Fruit fly (Drosophila melanogaster): ENCODE data around the gene Gr98b.

The Gr98b gene

DNA sequence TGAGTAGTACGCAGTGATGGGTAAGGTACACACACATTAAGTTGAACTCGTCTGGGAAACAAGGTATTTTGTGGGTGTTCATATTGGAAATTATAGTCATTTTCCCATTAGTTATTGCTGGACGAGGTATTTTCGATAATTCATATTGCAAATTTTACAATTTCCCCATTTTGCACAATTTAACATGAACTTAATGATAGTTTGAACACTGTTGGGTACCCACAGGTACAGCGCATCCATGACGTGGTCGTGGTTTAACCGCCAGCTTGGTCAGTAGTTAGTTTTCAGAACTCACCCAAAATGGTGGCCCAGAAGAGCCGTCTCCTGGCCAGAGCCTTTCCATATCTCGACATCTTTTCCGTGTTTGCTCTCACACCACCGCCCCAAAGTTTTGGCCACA is at the start of gene Gr98b:
Gr98b (plus strand) TSS at position 301 of the 400 bp plus-strand sequence.
- TF ChIP-seq Myc (optimal IDR thresholded peaks at IDR 0.05) (no peak), insv (optimal IDR thresholded peaks at IDR 0.05) (no peak), psq (optimal IDR thresholded peaks at IDR 0.05) (no peak), ttk (optimal IDR thresholded peaks at IDR 0.05) (no peak), Sin3A (optimal IDR thresholded peaks at IDR 0.05) (no peak), h (optimal IDR thresholded peaks at IDR 0.05) (no peak)

DNA sequence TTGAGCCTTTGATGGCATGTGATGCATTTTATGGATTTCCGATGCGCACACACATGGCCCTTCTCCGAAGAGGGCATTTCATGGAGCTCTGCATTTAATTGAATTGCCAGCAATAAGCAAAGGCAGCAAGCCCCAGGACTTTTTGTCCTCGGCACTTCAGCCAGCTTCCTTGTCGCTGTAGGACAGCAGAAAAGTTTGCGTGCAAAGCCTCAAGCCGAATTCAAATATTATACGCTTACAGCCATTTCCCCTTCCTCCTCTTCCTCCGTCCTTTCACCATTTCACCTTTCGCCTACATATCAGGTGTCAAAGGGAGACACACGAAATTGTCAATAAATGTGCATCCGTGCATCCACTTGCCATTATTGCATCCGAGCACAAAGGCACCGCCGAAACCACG is 44.7 kb upstream of the Gr98b start:
- no peak for TF ChIP-seq insv (optimal IDR thresholded peaks at IDR 0.05)
- no peak for TF ChIP-seq psq (optimal IDR thresholded peaks at IDR 0.05)
- no peak for TF ChIP-seq Myc (optimal IDR thresholded peaks at IDR 0.05)
- no peak for TF ChIP-seq Sin3A (optimal IDR thresholded peaks at IDR 0.05)
- no peak for TF ChIP-seq h (optimal IDR thresholded peaks at IDR 0.05)
- TF ChIP-seq ttk (optimal IDR thresholded peaks at IDR 0.05) = no peak

DNA sequence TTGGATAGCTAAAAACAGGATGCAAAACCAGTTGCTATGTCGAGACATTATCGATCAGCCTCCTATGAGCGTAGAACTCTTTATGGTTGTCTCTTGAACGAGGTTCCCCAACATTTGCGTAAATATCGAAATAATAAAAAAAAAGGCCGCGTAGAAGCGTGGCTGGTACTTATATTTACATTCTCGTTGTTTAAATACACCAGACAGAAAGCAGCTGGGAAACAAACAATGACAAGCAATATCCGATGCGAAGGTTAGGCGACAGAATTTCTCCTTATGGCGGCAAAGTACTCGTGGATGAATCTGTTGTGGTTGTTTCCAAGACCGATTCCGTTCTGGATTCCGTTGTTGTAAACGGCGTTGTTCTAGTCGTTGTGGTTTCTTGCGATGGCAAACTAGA is 40.4 kb upstream of the Gr98b start, which contains the start of gene CG43139:
CG43139 (minus strand) TSS at position 88 of the 400 bp plus-strand sequence.
- TF ChIP-seq insv (optimal IDR thresholded peaks at IDR 0.05) (no peak), Sin3A (optimal IDR thresholded peaks at IDR 0.05) (no peak), psq (optimal IDR thresholded peaks at IDR 0.05) (no peak), h (optimal IDR thresholded peaks at IDR 0.05) (no peak), ttk (optimal IDR thresholded peaks at IDR 0.05) (no peak), Myc (optimal IDR thresholded peaks at IDR 0.05) (no peak)

DNA sequence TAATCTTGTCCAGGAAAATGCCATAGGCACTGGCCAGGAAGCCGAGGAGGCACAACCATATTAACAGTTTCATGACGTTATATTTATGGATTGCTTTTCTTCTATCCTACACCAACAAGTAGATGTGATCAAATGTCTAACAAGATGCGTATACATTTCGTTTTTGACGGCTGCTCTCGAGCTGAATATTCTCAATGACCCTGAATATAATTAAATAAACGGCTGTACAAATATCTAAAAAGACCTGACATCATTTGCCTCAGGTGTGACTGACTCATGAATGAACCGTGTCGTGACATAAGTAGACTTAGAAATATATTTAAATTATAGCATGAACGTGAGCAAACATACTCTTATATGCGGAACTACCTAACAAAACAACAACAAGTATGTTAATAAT is 39.4 kb upstream of the Gr98b start, which contains the start of gene CG5402:
CG5402 (minus strand) TSS at position 101 of the 400 bp plus-strand sequence.
- no peak for TF ChIP-seq Sin3A (optimal IDR thresholded peaks at IDR 0.05)
- TF ChIP-seq psq (optimal IDR thresholded peaks at IDR 0.05) = no peak
- TF ChIP-seq h (optimal IDR thresholded peaks at IDR 0.05) = no peak
- no peak for TF ChIP-seq ttk (optimal IDR thresholded peaks at IDR 0.05)
- no peak for TF ChIP-seq insv (optimal IDR thresholded peaks at IDR 0.05)
- TF ChIP-seq Myc (optimal IDR thresholded peaks at IDR 0.05) = no peak

DNA sequence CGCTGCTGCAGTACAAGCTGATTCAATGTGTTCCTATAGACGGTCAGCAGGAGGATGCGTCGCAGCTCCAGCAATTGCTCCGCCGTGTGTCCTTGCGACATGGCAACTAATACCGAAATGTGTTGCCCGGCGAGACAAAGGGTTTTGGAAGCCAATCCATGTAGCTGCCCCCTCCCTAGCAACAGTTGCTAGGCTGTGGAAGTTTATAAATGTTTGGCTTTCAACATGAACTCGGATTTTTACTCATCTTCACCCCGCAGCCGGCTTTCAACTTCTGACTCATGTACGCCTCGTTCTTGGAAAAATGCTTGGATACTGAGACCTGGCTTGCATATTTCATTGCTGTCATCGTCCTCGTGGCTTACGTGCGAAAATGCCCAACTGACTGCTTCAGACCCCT is 25.1 kb upstream of the Gr98b start, which contains the start of gene CG13972:
CG13972 (minus strand) TSS at position 101 of the 400 bp plus-strand sequence.
- TF ChIP-seq insv (optimal IDR thresholded peaks at IDR 0.05) (no peak), psq (optimal IDR thresholded peaks at IDR 0.05) (no peak), Myc (optimal IDR thresholded peaks at IDR 0.05) (no peak)

DNA sequence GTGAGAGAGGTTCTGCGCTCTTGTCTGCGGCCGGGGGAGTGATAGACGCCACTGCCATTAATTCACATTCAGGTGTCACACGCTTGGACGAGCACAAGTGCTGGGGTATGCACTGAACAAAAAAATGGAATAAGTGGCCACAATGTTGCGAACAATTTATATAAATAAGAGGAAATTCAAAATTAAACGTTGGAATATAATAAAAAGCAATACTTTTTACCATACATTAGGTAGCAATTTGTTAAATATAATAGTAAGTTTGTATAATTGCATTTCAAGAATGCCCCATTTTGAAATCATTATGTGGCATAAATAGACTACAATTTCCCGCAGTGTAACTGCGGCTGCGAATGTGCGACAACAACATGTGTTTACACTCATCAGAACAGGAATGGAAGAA is 22.4 kb upstream of the Gr98b start:
- TF ChIP-seq insv (optimal IDR thresholded peaks at IDR 0.05) = no peak
- no peak for TF ChIP-seq ttk (optimal IDR thresholded peaks at IDR 0.05)

DNA sequence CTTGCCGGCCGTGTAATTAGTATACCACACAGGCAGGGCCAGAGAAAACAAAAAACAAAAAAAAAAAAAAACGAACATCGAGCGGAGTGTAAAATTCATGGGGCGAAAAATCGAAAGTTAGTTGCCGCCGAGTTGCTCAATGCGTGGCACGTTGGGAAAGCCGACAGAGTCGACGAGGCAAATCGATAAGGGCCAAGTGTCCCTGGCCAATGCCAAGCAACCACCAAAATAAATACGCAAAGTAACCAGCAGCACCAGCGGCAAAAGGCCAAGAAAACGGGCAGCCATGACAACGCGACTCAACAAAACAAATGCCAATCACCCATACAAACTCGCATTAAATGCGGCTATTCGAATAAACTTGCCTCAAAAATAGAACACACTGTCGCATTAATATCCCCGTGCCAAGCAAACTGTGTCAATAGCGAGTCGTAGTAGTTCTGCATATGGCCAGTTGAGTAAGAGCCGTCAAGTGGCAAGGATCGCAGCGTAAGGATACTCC is 21.8 kb upstream of the Gr98b start, which contains the start of gene CG12885:
CG12885 (plus strand) TSS at position 452 of the 502 bp plus-strand sequence.
- TF ChIP-seq ttk (optimal IDR thresholded peaks at IDR 0.05) (no peak), psq (optimal IDR thresholded peaks at IDR 0.05) (no peak), h (optimal IDR thresholded peaks at IDR 0.05) (no peak), Myc (optimal IDR thresholded peaks at IDR 0.05) (no peak), insv (optimal IDR thresholded peaks at IDR 0.05) (no peak), Sin3A (optimal IDR thresholded peaks at IDR 0.05) (no peak)

DNA sequence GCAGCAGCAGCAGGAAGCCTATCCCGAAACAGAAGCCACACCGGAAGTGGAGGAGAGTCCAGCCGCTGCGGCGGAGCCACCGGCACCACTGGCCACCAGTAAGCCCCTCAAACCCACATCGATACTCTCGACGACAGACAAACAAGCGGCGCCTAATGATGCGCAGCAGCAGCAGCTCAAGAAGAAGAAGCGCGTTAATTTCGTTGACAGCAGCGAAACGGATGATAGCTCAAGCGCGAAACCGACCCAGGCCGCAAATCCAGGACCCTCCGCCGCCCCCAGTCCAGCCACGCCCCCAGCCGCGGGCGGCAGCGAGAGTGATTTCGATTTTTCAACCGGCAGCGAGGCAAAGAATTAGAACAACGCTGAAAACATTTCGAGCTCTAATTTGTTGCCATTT is 9.1 kb upstream of the Gr98b start:
- TF ChIP-seq ttk (optimal IDR thresholded peaks at IDR 0.05) (no peak), insv (optimal IDR thresholded peaks at IDR 0.05) (no peak), psq (optimal IDR thresholded peaks at IDR 0.05) (no peak), Sin3A (optimal IDR thresholded peaks at IDR 0.05) (no peak), h (optimal IDR thresholded peaks at IDR 0.05) (no peak), Myc (optimal IDR thresholded peaks at IDR 0.05) (no peak)

DNA sequence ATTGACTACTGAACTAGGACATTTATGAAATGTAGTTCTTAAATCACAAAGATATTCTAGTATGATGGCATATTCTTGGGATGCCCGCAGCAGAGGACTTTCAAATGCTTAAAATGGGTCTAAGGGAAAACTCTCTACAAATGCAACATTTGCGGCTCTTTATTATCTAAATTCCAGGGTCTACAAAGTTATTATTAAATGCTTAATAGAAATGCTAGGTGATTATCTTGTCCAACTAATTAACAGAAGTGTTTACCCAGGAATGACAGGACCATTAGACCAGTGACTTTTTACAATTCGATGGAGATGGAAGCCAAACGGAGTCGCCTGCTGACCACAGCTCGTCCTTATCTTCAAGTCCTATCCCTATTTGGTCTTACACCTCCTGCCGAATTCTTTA is 1.8 kb downstream of the Gr98b start, which contains the start of gene Gr98c:
Gr98c (plus strand) TSS at position 301 of the 400 bp plus-strand sequence.
- TF ChIP-seq Sin3A (optimal IDR thresholded peaks at IDR 0.05) (no peak), Myc (optimal IDR thresholded peaks at IDR 0.05) (no peak), h (optimal IDR thresholded peaks at IDR 0.05) (no peak), insv (optimal IDR thresholded peaks at IDR 0.05) (no peak), ttk (optimal IDR thresholded peaks at IDR 0.05) (no peak), psq (optimal IDR thresholded peaks at IDR 0.05) (no peak)

DNA sequence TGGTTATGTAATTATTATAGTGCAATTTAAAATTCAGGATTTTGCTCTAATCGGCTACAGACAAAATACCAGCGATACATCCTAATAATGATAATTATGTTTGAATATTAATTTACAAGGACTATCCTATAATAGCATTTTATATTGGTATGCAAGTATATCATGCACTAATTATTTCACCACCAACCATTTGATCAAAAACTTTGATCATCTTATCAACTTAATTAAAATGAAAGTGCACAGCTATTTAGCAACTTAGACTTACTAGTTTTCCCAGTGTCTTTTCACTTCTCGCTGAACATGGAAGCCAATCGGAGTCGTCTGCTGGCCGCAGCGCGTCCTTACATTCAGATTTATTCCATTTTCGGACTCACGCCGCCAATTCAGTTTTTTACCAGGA is 3.5 kb downstream of the Gr98b start, which contains the start of gene Gr98d:
Gr98d (plus strand) TSS at position 301 of the 400 bp plus-strand sequence.
- TF ChIP-seq Myc (optimal IDR thresholded peaks at IDR 0.05) = no peak
- TF ChIP-seq insv (optimal IDR thresholded peaks at IDR 0.05) = no peak
- TF ChIP-seq Sin3A (optimal IDR thresholded peaks at IDR 0.05) = no peak
- no peak for TF ChIP-seq ttk (optimal IDR thresholded peaks at IDR 0.05)
- no peak for TF ChIP-seq h (optimal IDR thresholded peaks at IDR 0.05)
- TF ChIP-seq psq (optimal IDR thresholded peaks at IDR 0.05) = no peak

DNA sequence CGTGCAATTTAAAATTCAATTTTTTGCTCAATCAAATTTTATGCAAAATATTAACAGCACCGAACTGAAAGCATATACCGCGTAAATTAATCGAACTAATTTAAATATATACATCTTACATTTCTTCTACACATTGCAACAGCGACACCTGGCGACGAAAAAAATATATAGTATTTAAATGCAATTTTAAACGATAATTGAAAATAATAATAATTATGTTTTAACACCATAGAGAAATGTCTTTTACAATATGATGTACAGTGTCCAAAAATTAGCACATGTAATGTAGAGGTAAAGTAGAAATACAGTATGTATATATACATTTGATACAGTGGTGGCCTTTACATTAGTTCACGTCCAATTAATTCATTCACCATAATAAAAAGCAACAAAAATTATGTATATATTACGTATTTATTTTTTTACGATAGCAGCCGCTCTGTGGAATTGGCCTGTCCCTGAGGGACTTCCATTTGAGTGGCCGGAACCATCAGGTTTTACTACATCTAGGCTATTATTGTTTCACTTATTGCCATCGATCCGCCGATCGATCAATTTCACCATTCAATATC is 5.2 kb downstream of the Gr98b start:
- no peak for TF ChIP-seq insv (optimal IDR thresholded peaks at IDR 0.05)
- no peak for TF ChIP-seq psq (optimal IDR thresholded peaks at IDR 0.05)
- no peak for TF ChIP-seq Sin3A (optimal IDR thresholded peaks at IDR 0.05)
- TF ChIP-seq Myc (optimal IDR thresholded peaks at IDR 0.05) = no peak
- no peak for TF ChIP-seq h (optimal IDR thresholded peaks at IDR 0.05)
- no peak for TF ChIP-seq ttk (optimal IDR thresholded peaks at IDR 0.05)

DNA sequence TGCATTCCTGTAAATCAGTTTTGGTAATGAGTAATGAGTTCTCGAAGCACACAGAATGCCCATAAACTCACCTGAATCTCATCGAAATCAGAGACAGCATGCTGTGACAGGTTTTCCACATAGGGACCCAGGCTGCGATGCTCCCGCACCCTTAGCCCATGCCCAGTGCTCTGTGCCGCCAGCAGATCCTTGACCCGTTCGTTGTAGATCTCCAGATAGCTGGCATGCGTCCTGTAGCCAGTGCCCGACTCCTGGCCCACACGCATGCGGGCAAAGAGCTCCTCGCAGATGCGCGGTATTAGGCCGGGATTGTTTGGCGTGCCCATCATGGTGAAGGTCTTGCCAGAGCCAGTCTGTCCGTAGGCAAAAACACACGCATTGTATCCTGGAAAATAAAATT is 10.4 kb downstream of the Gr98b start:
- TF ChIP-seq insv (optimal IDR thresholded peaks at IDR 0.05) = no peak
- no peak for TF ChIP-seq Sin3A (optimal IDR thresholded peaks at IDR 0.05)
- no peak for TF ChIP-seq psq (optimal IDR thresholded peaks at IDR 0.05)
- TF ChIP-seq Myc (optimal IDR thresholded peaks at IDR 0.05) = no peak
- TF ChIP-seq ttk (optimal IDR thresholded peaks at IDR 0.05) = no peak
- no peak for TF ChIP-seq h (optimal IDR thresholded peaks at IDR 0.05)

DNA sequence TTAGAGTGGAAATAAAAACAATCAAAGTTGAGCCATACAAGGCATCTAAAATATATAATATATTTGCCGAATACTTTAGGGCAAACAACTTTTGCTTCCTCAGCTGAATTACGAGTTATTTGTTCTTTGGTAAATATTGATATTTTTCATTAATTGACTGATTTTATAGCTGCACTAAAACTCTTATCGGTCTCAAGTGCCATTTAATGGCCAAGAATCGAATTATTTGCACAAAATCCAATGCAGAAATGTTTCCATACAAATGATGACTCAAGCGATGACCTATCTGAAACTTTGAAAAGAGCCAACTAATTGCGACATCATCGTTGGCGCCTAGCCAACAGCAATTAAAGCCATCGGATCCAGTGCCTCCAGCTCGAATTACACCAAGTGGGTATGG is 11.1 kb downstream of the Gr98b start:
- no peak for TF ChIP-seq ttk (optimal IDR thresholded peaks at IDR 0.05)
- no peak for TF ChIP-seq h (optimal IDR thresholded peaks at IDR 0.05)
- TF ChIP-seq Sin3A (optimal IDR thresholded peaks at IDR 0.05) = no peak
- no peak for TF ChIP-seq psq (optimal IDR thresholded peaks at IDR 0.05)
- TF ChIP-seq Myc (optimal IDR thresholded peaks at IDR 0.05) = no peak
- TF ChIP-seq insv (optimal IDR thresholded peaks at IDR 0.05) = no peak

Data from Kc167 (cell line).